Worm (Caenorhabditis elegans) whole organism, young adult: ENCODE measurements around the gene srd-38.
A peak's percentile ranks its signal among the peaks of the same experiment; 100 is the strongest.

ENCODE experiments used
- B0336.3 ChIP-seq: fragments of 200-800 bp; sonication (Bioruptor generic); IDR thresholded peaks from 2 replicates; pipeline ENCODE4 v1.3.6; 2022; ENCODE audit warnings: missing genetic modification characterization, missing compliant biosample characterization
- C06A6.2 ChIP-seq: fragments of 200-800 bp; sonication (Bioruptor generic); conservative IDR thresholded peaks from 2 replicates; pipeline ENCODE4 v1.3.6; 2022; ENCODE audit warnings: missing genetic modification characterization, missing compliant biosample characterization
- D2030.7 ChIP-seq: fragments of 200-800 bp; sonication (Bioruptor generic); IDR thresholded peaks from 2 replicates; pipeline ENCODE4 v1.3.6; 2022; ENCODE audit warnings: missing genetic modification reagents, missing genetic modification characterization, missing compliant biosample characterization
- F22D6.2 ChIP-seq: sonication (generic microtip); optimal IDR thresholded peaks from 2 replicates; lab custom pipeline; 2016; ENCODE audit warnings: mild to moderate bottlenecking, missing genetic modification characterization, missing compliant biosample characterization
- F39B2.1 ChIP-seq: fragments of 200-800 bp; sonication (Bioruptor generic); IDR thresholded peaks from 2 replicates; pipeline ENCODE4 v1.3.6; 2022; ENCODE audit warnings: missing genetic modification reagents, missing genetic modification characterization, missing compliant biosample characterization
- F57A8.1 ChIP-seq: fragments of 200-800 bp; sonication (Bioruptor generic); optimal IDR thresholded peaks from 2 replicates; lab custom pipeline; 2018; ENCODE audit warnings: mild to moderate bottlenecking, missing genetic modification characterization, moderate library complexity, missing compliant biosample characterization
- K11D2.4 ChIP-seq: fragments of 200-800 bp; sonication (Bioruptor generic); IDR thresholded peaks from 2 replicates; pipeline ENCODE4 v1.3.6; 2022; ENCODE audit warnings: missing genetic modification reagents, missing genetic modification characterization, missing compliant biosample characterization
- T07F8.4 ChIP-seq: sonication (generic microtip); optimal IDR thresholded peaks from 2 replicates; lab custom pipeline; 2016; ENCODE audit warnings: mild to moderate bottlenecking, missing genetic modification characterization, moderate library complexity, missing compliant biosample characterization
- T26A5.8 ChIP-seq: sonication (generic microtip); optimal IDR thresholded peaks from 2 replicates; lab custom pipeline; 2016; ENCODE audit warnings: missing genetic modification characterization, missing compliant biosample characterization
- Y56A3A.18 ChIP-seq: fragments of 200-800 bp; sonication (Bioruptor generic); IDR thresholded peaks from 2 replicates; pipeline ENCODE4 v1.3.6; 2022; ENCODE audit warnings: missing genetic modification reagents, missing genetic modification characterization, missing compliant biosample characterization
- Y79H2A.3 ChIP-seq: fragments of 200-800 bp; sonication (Bioruptor generic); conservative IDR thresholded peaks from 2 replicates; pipeline ENCODE4 v1.3.6; 2022; ENCODE audit warnings: missing genetic modification reagents, missing genetic modification characterization, missing compliant biosample characterization
- Y95B8A.8 ChIP-seq: fragments of 200-800 bp; sonication (Bioruptor generic); IDR thresholded peaks from 2 replicates; pipeline ENCODE4 v1.3.6; 2022; ENCODE audit warnings: missing genetic modification reagents, missing genetic modification characterization, missing compliant biosample characterization
- ZK185.1 ChIP-seq: sonication (generic microtip); optimal IDR thresholded peaks from 2 replicates; lab custom pipeline; 2016; ENCODE audit warnings: mild to moderate bottlenecking, missing genetic modification characterization, missing compliant biosample characterization; ENCODE audit not compliant: poor library complexity, severe bottlenecking
- aptf-3 ChIP-seq: fragments of 200-800 bp; sonication (Bioruptor generic); IDR thresholded peaks from 2 replicates; pipeline ENCODE4 v1.3.6; 2022; ENCODE audit warnings: missing genetic modification characterization, missing compliant biosample characterization
- atf-7 ChIP-seq: sonication (generic microtip); optimal IDR thresholded peaks from 2 replicates; lab custom pipeline; 2017; ENCODE audit warnings: mild to moderate bottlenecking, missing genetic modification characterization, missing compliant biosample characterization
- bed-1 ChIP-seq: fragments of 200-800 bp; sonication (Bioruptor generic); IDR thresholded peaks from 2 replicates; pipeline ENCODE4 v1.3.6; 2022; ENCODE audit warnings: missing genetic modification reagents, missing genetic modification characterization, missing compliant biosample characterization
- cebp-1 ChIP-seq, 2 experiments: fragments of 200-800 bp in 1 of 2; sonication (Bioruptor generic) in 1 of 2; sonication (generic microtip) in 1 of 2; IDR thresholded peaks in 1 of 2; optimal IDR thresholded peaks in 1 of 2; 2 replicates each; pipeline versions ENCODE4 v1.3.6 to Lab custom; 2017 to 2022; ENCODE audit warnings: missing compliant biosample characterization in 2 of 2, missing genetic modification characterization in 2 of 2, mild to moderate bottlenecking in 1 of 2, missing genetic modification reagents in 1 of 2, moderate library complexity in 1 of 2
- ceh-100 ChIP-seq: fragments of 200-800 bp; sonication (Bioruptor generic); IDR thresholded peaks from 2 replicates; pipeline ENCODE4 v1.3.6; 2022; ENCODE audit warnings: missing genetic modification reagents, missing genetic modification characterization, missing compliant biosample characterization
- ceh-27 ChIP-seq: fragments of 200-800 bp; sonication (Bioruptor generic); optimal IDR thresholded peaks from 2 replicates; lab custom pipeline; 2018; ENCODE audit warnings: mild to moderate bottlenecking, missing genetic modification characterization, moderate library complexity, missing compliant biosample characterization
- ceh-58 ChIP-seq: fragments of 200-800 bp; sonication (Bioruptor generic); IDR thresholded peaks from 2 replicates; pipeline ENCODE4 v1.3.6; 2022; ENCODE audit warnings: missing genetic modification characterization, missing compliant biosample characterization
- ceh-79 ChIP-seq: sonication (generic microtip); optimal IDR thresholded peaks from 2 replicates; lab custom pipeline; 2017; ENCODE audit warnings: mild to moderate bottlenecking, missing genetic modification characterization, missing compliant biosample characterization
- die-1 ChIP-seq: sonication (generic microtip); optimal IDR thresholded peaks from 2 replicates; lab custom pipeline; 2016; ENCODE audit warnings: missing genotype, mild to moderate bottlenecking, missing genetic modification characterization, missing compliant biosample characterization
- dox-1 ChIP-seq: fragments of 200-800 bp; sonication (Bioruptor generic); IDR thresholded peaks from 2 replicates; pipeline ENCODE4 v1.3.6; 2022; ENCODE audit warnings: missing genetic modification reagents, missing genetic modification characterization, missing compliant biosample characterization
- dpff-1 ChIP-seq: sonication (generic microtip); optimal IDR thresholded peaks from 2 replicates; lab custom pipeline; 2017; ENCODE audit warnings: mild to moderate bottlenecking, missing genetic modification characterization, missing compliant biosample characterization
- egrh-3 ChIP-seq: fragments of 200-800 bp; sonication (Bioruptor generic); IDR thresholded peaks from 2 replicates; pipeline ENCODE4 v1.3.6; 2022; ENCODE audit warnings: missing genetic modification reagents, missing genetic modification characterization, missing compliant biosample characterization
- hmg-20 ChIP-seq: fragments of 200-800 bp; sonication (Bioruptor generic); IDR thresholded peaks from 2 replicates; pipeline ENCODE4 v1.3.6; 2022; ENCODE audit warnings: missing genetic modification reagents, missing genetic modification characterization, missing compliant biosample characterization
- let-526 ChIP-seq: fragments of 200-800 bp; sonication (Bioruptor generic); IDR thresholded peaks from 2 replicates; pipeline ENCODE4 v1.3.6; 2022; ENCODE audit warnings: missing genetic modification reagents, missing genetic modification characterization, missing compliant biosample characterization
- lin-26 ChIP-seq: fragments of 200-800 bp; sonication (Bioruptor generic); IDR thresholded peaks from 2 replicates; pipeline ENCODE4 v1.3.6; 2022; ENCODE audit warnings: missing genetic modification reagents, missing genetic modification characterization, missing compliant biosample characterization
- lin-40 ChIP-seq: sonication (generic microtip); optimal IDR thresholded peaks from 2 replicates; lab custom pipeline; 2016; ENCODE audit warnings: missing genetic modification characterization, mild to moderate bottlenecking, missing compliant biosample characterization, missing genotype, missing genetic modification reagents
- lin-54 ChIP-seq: fragments of 200-800 bp; sonication (Bioruptor generic); optimal IDR thresholded peaks from 2 replicates; lab custom pipeline; 2018; ENCODE audit warnings: mild to moderate bottlenecking, missing genetic modification characterization, missing compliant biosample characterization
- lsy-27 ChIP-seq: sonication (generic microtip); optimal IDR thresholded peaks from 2 replicates; lab custom pipeline; 2017; ENCODE audit warnings: missing genetic modification characterization, mild to moderate bottlenecking, missing compliant biosample characterization, antibody characterized with exemption, missing genotype, borderline replicate concordance; ENCODE audit not compliant: insufficient read depth
- nfya-1 ChIP-seq: sonication (generic microtip); optimal IDR thresholded peaks from 2 replicates; lab custom pipeline; 2017; ENCODE audit warnings: antibody characterized with exemption, missing compliant biosample characterization, missing genetic modification characterization, borderline replicate concordance; ENCODE audit not compliant: insufficient read depth
- nhr-80 ChIP-seq: sonication (generic microtip); optimal IDR thresholded peaks from 2 replicates; lab custom pipeline; 2016; ENCODE audit warnings: missing genetic modification characterization, missing compliant biosample characterization
- nhr-90 ChIP-seq: sonication (generic microtip); optimal IDR thresholded peaks from 2 replicates; lab custom pipeline; 2016; ENCODE audit warnings: missing genotype, mild to moderate bottlenecking, missing genetic modification characterization, missing compliant biosample characterization
- pha-4 ChIP-seq: fragments of 150-350 bp; sonication (generic microtip); optimal IDR thresholded peaks from 2 replicates; lab custom pipeline; 2014; ENCODE audit warnings: missing biosample characterization, missing genetic modification reagents, missing genetic modification characterization
- rcor-1 ChIP-seq: fragments of 200-800 bp; sonication (Bioruptor generic); IDR thresholded peaks from 2 replicates; pipeline ENCODE4 v1.3.6; 2022; ENCODE audit warnings: missing genetic modification reagents, missing genetic modification characterization, missing compliant biosample characterization
- repo-1 ChIP-seq: sonication (generic microtip); optimal IDR thresholded peaks from 2 replicates; lab custom pipeline; 2017; ENCODE audit warnings: mild to moderate bottlenecking, missing genetic modification characterization, missing compliant biosample characterization
- snpc-3.4 ChIP-seq: sonication (generic microtip); optimal IDR thresholded peaks from 2 replicates; lab custom pipeline; 2017; ENCODE audit warnings: missing genetic modification characterization, mild to moderate bottlenecking, missing compliant biosample characterization, antibody characterized with exemption, moderate library complexity, missing genotype, missing genetic modification reagents
- snpc-4 ChIP-seq, 5 experiments: fragments of 150-350 bp in 1 of 5; sonication (generic microtip) in 4 of 5; optimal IDR thresholded peaks; 2 replicates each; lab custom pipeline; 2014 to 2018; ENCODE audit warnings: missing genetic modification characterization in 5 of 5, missing biosample characterization in 3 of 5, antibody characterized with exemption in 2 of 5, mild to moderate bottlenecking in 2 of 5, missing compliant biosample characterization in 2 of 5, missing genotype in 2 of 5, moderate library complexity in 2 of 5, missing genetic modification reagents in 1 of 5
- tbp1 ChIP-seq: fragments of 200-800 bp; sonication (Bioruptor generic); optimal IDR thresholded peaks from 2 replicates; lab custom pipeline; 2018; ENCODE audit warnings: mild to moderate bottlenecking, missing genetic modification characterization, missing compliant biosample characterization
- tbx-9 ChIP-seq: sonication (generic microtip); optimal IDR thresholded peaks from 2 replicates; lab custom pipeline; 2016; ENCODE audit warnings: borderline replicate concordance, missing genetic modification characterization, inconsistent platforms, missing compliant biosample characterization
- unc-130 ChIP-seq: sonication (generic microtip); optimal IDR thresholded peaks from 2 replicates; lab custom pipeline; 2016; ENCODE audit warnings: missing genetic modification reagents, missing genetic modification characterization, missing compliant biosample characterization
- zfh-2 ChIP-seq: fragments of 200-800 bp; sonication (Bioruptor generic); conservative IDR thresholded peaks from 2 replicates; pipeline ENCODE4 v1.3.6; 2022; ENCODE audit warnings: missing genetic modification reagents, missing genetic modification characterization, missing compliant biosample characterization
- ztf-26 ChIP-seq: sonication (generic microtip); optimal IDR thresholded peaks from 2 replicates; lab custom pipeline; 2017; ENCODE audit warnings: missing genetic modification characterization, missing compliant biosample characterization

Gene srd-38

ce11 chrX:13249102-13249501 is 42.5 kb upstream of the srd-38 start:
- TF ChIP-seq dpff-1 (tag; lab: Kevin White, UChicago) (no peak), T26A5.8 (tag; lab: Kevin White, UChicago) (no peak), aptf-3 (GFP tag; lab: Robert Waterston, UW) (no peak), nfya-1 (tag; lab: Kevin White, UChicago) (no peak), die-1 (tag; lab: Kevin White, UChicago) (no peak), lin-26 (GFP tag; lab: Robert Waterston, UW) (no peak), ceh-58 (GFP tag; lab: Robert Waterston, UW) (no peak), D2030.7 (GFP tag; lab: Robert Waterston, UW) (no peak), ztf-26 (tag; lab: Kevin White, UChicago) (no peak), ceh-79 (tag; lab: Kevin White, UChicago) (no peak), Y56A3A.18 (GFP tag; lab: Robert Waterston, UW) (no peak), K11D2.4 (no peak), ceh-100 (GFP tag; lab: Robert Waterston, UW) (no peak), C06A6.2 (no peak), unc-130 (GFP tag; lab: Kevin White, UChicago) (no peak), Y95B8A.8 (GFP tag; lab: Robert Waterston, UW) (no peak), F57A8.1 (no peak)
- TF ChIP-seq, all 124 proteins: peak for 0

DNA sequence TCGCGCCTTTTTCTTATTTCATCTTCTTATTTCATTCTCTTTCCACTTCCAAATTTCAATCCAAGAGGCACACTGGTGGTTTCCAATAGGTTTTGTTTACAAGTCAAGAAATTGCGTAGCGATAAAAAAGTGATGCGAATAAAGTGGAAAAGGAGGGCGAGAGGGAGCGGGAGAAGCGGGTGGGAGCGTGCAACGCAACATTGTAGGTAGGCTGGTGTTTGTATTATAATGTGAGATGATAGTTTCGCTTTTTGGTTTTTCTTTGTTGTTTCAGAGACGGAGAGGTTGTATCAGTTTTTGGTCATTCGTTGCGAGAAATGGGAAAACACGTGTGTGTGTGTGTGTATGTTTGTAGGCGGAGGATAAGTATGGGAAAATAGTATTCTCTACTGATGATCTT is 41.4 kb upstream of the srd-38 start:
- TF ChIP-seq repo-1 (tag; lab: Kevin White, UChicago): peak; percentile 16
- TF ChIP-seq snpc-4 (GFP tag; optimal IDR thresholded peaks at IDR 0.05; lab: Kevin White, UChicago): no peak
- TF ChIP-seq snpc-4 (tag; optimal IDR thresholded peaks at IDR 0.05; lab: Kevin White, UChicago): no peak
- peak; percentile 38; the same call in 1 of the 2 replicates for TF ChIP-seq dox-1 (GFP tag; lab: Robert Waterston, UW)
- TF ChIP-seq B0336.3 (GFP tag; lab: Robert Waterston, UW): peak; percentile 60; the same call in 1 of the 2 replicates
- peak; percentile 90 for TF ChIP-seq pha-4 (tag; lab: Kevin White, UChicago)
- TF ChIP-seq let-526: 0 out of 2 replicates have a peak, but pooled peaks have one; percentile 18
- peak; percentile 89 for TF ChIP-seq nhr-80 (tag; lab: Kevin White, UChicago)
- peak; percentile 12 for TF ChIP-seq tbp1 (GFP tag; lab: Kevin White, UChicago)
- 0 out of 2 replicates have a peak, but pooled peaks have one; percentile 21 for TF ChIP-seq cebp-1 (GFP tag; IDR thresholded peaks at IDR 0.05; lab: Robert Waterston, UW)
- peak; percentile 45 for TF ChIP-seq cebp-1 (tag; optimal IDR thresholded peaks at IDR 0.05; lab: Kevin White, UChicago)
- TF ChIP-seq egrh-3: no peak
- TF ChIP-seq lsy-27 (tag; lab: Kevin White, UChicago): no peak
- TF ChIP-seq lin-40 (tag; lab: Kevin White, UChicago): peak; percentile 31
- TF ChIP-seq atf-7 (tag; lab: Kevin White, UChicago): peak; percentile 38
- TF ChIP-seq F22D6.2 (tag; lab: Kevin White, UChicago): no peak
- peak; percentile 30 for TF ChIP-seq ZK185.1 (tag; lab: Kevin White, UChicago)
- no peak for TF ChIP-seq bed-1
- no peak for TF ChIP-seq rcor-1 (GFP tag; lab: Robert Waterston, UW)
- peak; percentile 12 for TF ChIP-seq snpc-3.4 (tag; lab: Kevin White, UChicago)

DNA sequence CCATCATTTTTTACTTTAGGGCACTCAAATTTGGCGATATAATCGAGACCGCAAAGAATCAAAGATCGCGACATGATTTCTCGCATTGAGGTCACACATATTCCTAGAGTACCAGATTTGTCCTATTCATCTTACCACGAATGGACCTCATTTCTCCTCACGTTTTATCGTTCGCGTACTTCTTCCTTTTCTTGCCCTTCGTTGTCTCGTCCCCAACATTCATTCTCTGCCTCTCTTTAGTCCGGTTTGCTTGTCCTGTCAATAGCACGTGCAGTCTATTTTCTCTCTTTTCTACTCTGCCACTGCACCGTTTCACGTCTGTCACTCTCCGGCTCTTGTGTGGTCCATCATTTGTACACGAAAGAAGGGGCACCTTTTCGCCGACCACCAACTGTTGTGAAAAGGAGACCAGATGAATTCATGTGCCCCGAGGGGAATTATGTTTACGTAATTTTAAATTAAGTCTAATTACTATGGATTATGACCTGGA is 40.2 kb upstream of the srd-38 start:
- TF ChIP-seq C06A6.2: no peak
- no peak for TF ChIP-seq dpff-1 (tag; lab: Kevin White, UChicago)
- TF ChIP-seq zfh-2 (GFP tag; lab: Robert Waterston, UW): no peak
- no peak for TF ChIP-seq tbx-9 (tag; lab: Kevin White, UChicago)
- TF ChIP-seq ztf-26 (tag; lab: Kevin White, UChicago): no peak
- no peak for TF ChIP-seq hmg-20 (GFP tag; lab: Robert Waterston, UW)
- TF ChIP-seq B0336.3 (GFP tag; lab: Robert Waterston, UW): 0 out of 2 replicates have a peak, but pooled peaks have one; percentile 24
- no peak for TF ChIP-seq nhr-90 (tag; lab: Kevin White, UChicago)
- no peak for TF ChIP-seq T07F8.4 (tag; lab: Kevin White, UChicago)
- TF ChIP-seq Y79H2A.3 (GFP tag; lab: Robert Waterston, UW): no peak
- TF ChIP-seq tbp1 (GFP tag; lab: Kevin White, UChicago): peak; percentile 25
- peak; percentile 74 for TF ChIP-seq ceh-27 (GFP tag; lab: Kevin White, UChicago)
- no peak for TF ChIP-seq unc-130 (GFP tag; lab: Kevin White, UChicago)
- no peak for TF ChIP-seq lin-54
- peak; percentile 74 for TF ChIP-seq nhr-80 (tag; lab: Kevin White, UChicago)
- no peak for TF ChIP-seq F39B2.1 (GFP tag; lab: Robert Waterston, UW)
